Fruit fly (Drosophila melanogaster) whole organism, prepupa: Measurements from ENCODE around the gene ouib.

Experiments used
- Blimp-1 ChIP-seq: fragments of 200-800 bp; sonication (Bioruptor generic); optimal IDR thresholded peaks from 3 replicates; lab custom pipeline; 2017; ENCODE audit warnings: missing biosample characterization, missing genetic modification characterization, mild to moderate bottlenecking, moderate library complexity, missing genetic modification reagents
- CG10631 ChIP-seq: fragments of 200-800 bp; sonication (Bioruptor generic); optimal IDR thresholded peaks from 2 replicates; lab custom pipeline; 2016; ENCODE audit warnings: missing biosample characterization, missing genetic modification characterization
- CG10669 ChIP-seq: fragments of 200-800 bp; sonication (Bioruptor generic); optimal IDR thresholded peaks from 3 replicates; lab custom pipeline; 2018; ENCODE audit warnings: missing biosample characterization, mild to moderate bottlenecking, missing genetic modification characterization, moderate library complexity
- CG11762 ChIP-seq: fragments of 200-800 bp; sonication (Bioruptor generic); optimal IDR thresholded peaks from 3 replicates; lab custom pipeline; 2016; ENCODE audit warnings: missing biosample characterization, missing genetic modification characterization; ENCODE audit not compliant: insufficient read depth
- CG15336 ChIP-seq: fragments of 200-800 bp; sonication (Bioruptor generic); IDR thresholded peaks from 2 replicates; pipeline ENCODE4 v1.3.6; 2022; ENCODE audit warnings: missing biosample characterization, missing genetic modification characterization
- CG16779 ChIP-seq: fragments of 200-800 bp; sonication (Bioruptor generic); optimal IDR thresholded peaks from 3 replicates; lab custom pipeline; 2017; ENCODE audit warnings: missing biosample characterization, mild to moderate bottlenecking, missing genetic modification characterization
- CG31627 ChIP-seq: fragments of 200-800 bp; sonication (Bioruptor generic); optimal IDR thresholded peaks from 3 replicates; lab custom pipeline; 2016; ENCODE audit warnings: missing biosample characterization, missing genetic modification characterization
- CG32006 ChIP-seq: fragments of 200-800 bp; sonication (Bioruptor generic); optimal IDR thresholded peaks from 3 replicates; lab custom pipeline; 2017; ENCODE audit warnings: missing biosample characterization, mild to moderate bottlenecking, missing genetic modification characterization
- CG34406 ChIP-seq: fragments of 200-800 bp; sonication (Bioruptor generic); optimal IDR thresholded peaks from 3 replicates; lab custom pipeline; 2016; ENCODE audit warnings: missing biosample characterization, missing genetic modification characterization
- CG3919 ChIP-seq: fragments of 200-800 bp; sonication (Bioruptor generic); optimal IDR thresholded peaks from 3 replicates; lab custom pipeline; 2016; ENCODE audit warnings: missing biosample characterization, missing genetic modification characterization
- CG4318 ChIP-seq: fragments of 200-800 bp; sonication (Bioruptor generic); optimal IDR thresholded peaks from 3 replicates; lab custom pipeline; 2017; ENCODE audit warnings: missing biosample characterization, mild to moderate bottlenecking, missing genetic modification characterization
- CG6276 ChIP-seq: fragments of 200-800 bp; sonication (Bioruptor generic); optimal IDR thresholded peaks from 2 replicates; lab custom pipeline; 2017; ENCODE audit warnings: missing biosample characterization, mild to moderate bottlenecking, missing genetic modification characterization
- CG6808 ChIP-seq: fragments of 200-800 bp; sonication (Bioruptor generic); optimal IDR thresholded peaks from 3 replicates; lab custom pipeline; 2017; ENCODE audit warnings: missing biosample characterization, missing genetic modification characterization, mild to moderate bottlenecking, moderate library complexity, missing genetic modification reagents
- CG6854 ChIP-seq: fragments of 200-800 bp; sonication (Bioruptor generic); optimal IDR thresholded peaks from 2 replicates; lab custom pipeline; 2017; ENCODE audit warnings: missing biosample characterization, mild to moderate bottlenecking, missing genetic modification characterization
- CG7368 ChIP-seq: fragments of 200-800 bp; sonication (Bioruptor generic); optimal IDR thresholded peaks from 3 replicates; lab custom pipeline; 2016; ENCODE audit warnings: missing biosample characterization, missing genetic modification characterization
- CG8119 ChIP-seq: fragments of 200-800 bp; sonication (Bioruptor generic); IDR thresholded peaks from 3 replicates; pipeline ENCODE4 v1.3.6; 2022; ENCODE audit warnings: missing biosample characterization, missing genetic modification characterization
- CG8632 ChIP-seq: fragments of 200-800 bp; sonication (Bioruptor generic); optimal IDR thresholded peaks from 3 replicates; lab custom pipeline; 2016; ENCODE audit warnings: missing biosample characterization, missing genetic modification characterization
- Eip75B ChIP-seq: fragments of 200-800 bp; sonication (Bioruptor generic); optimal IDR thresholded peaks from 3 replicates; lab custom pipeline; 2016; ENCODE audit warnings: missing biosample characterization, missing genetic modification characterization
- Eip78C ChIP-seq: fragments of 200-800 bp; sonication (Bioruptor generic); peaks from one replicate; lab custom pipeline; 2016; ENCODE audit warnings: missing biosample characterization, missing genetic modification characterization
- Eip93F ChIP-seq: fragments of 200-800 bp; sonication (Bioruptor generic); optimal IDR thresholded peaks from 2 replicates; lab custom pipeline; 2016; ENCODE audit warnings: missing biosample characterization, mild to moderate bottlenecking, missing genetic modification characterization
- Ets21C ChIP-seq: fragments of 200-800 bp; sonication (Bioruptor generic); optimal IDR thresholded peaks from 3 replicates; lab custom pipeline; 2016; ENCODE audit warnings: missing biosample characterization, missing genetic modification characterization
- Ets96B ChIP-seq: fragments of 200-800 bp; optimal IDR thresholded peaks from 2 replicates; lab custom pipeline; 2019; ENCODE audit warnings: missing biosample characterization, mild to moderate bottlenecking, missing genetic modification characterization, moderate library complexity
- Gug ChIP-seq: fragments of 200-800 bp; sonication (Bioruptor generic); IDR thresholded peaks from 2 replicates; pipeline ENCODE4 v1.3.6; 2022; ENCODE audit warnings: missing biosample characterization, missing genetic modification characterization
- Hr39 ChIP-seq: fragments of 200-800 bp; sonication (Bioruptor generic); optimal IDR thresholded peaks from 2 replicates; lab custom pipeline; 2016; ENCODE audit warnings: missing biosample characterization, missing genetic modification characterization
- Lpt ChIP-seq: fragments of 200-800 bp; sonication (Bioruptor generic); optimal IDR thresholded peaks from 3 replicates; lab custom pipeline; 2016; ENCODE audit warnings: missing biosample characterization, missing genetic modification characterization
- Sox102F ChIP-seq: fragments of 200-800 bp; sonication (Bioruptor generic); optimal IDR thresholded peaks from 2 replicates; lab custom pipeline; 2016; ENCODE audit warnings: missing biosample characterization, mild to moderate bottlenecking, missing genetic modification characterization
- Sox14 ChIP-seq: fragments of 200-800 bp; sonication (Bioruptor generic); optimal IDR thresholded peaks from 3 replicates; lab custom pipeline; 2016; ENCODE audit warnings: missing biosample characterization, missing genetic modification characterization
- Sox15 ChIP-seq: fragments of 200-800 bp; sonication (Bioruptor generic); optimal IDR thresholded peaks from 3 replicates; lab custom pipeline; 2016; ENCODE audit warnings: missing biosample characterization, missing genetic modification characterization
- dac ChIP-seq: fragments of 200-800 bp; sonication (Bioruptor generic); optimal IDR thresholded peaks from 2 replicates; lab custom pipeline; 2017; ENCODE audit warnings: missing biosample characterization, mild to moderate bottlenecking, missing genetic modification characterization
- eg ChIP-seq: fragments of 200-800 bp; sonication (Bioruptor generic); IDR thresholded peaks from 3 replicates; pipeline ENCODE4 v1.3.6; 2022; ENCODE audit warnings: missing biosample characterization, missing genetic modification characterization
- fd85E ChIP-seq: fragments of 200-800 bp; sonication (Bioruptor generic); optimal IDR thresholded peaks from 3 replicates; lab custom pipeline; 2016; ENCODE audit warnings: missing biosample characterization, missing genetic modification characterization
- fkh ChIP-seq: fragments of 200-800 bp; sonication (Bioruptor generic); optimal IDR thresholded peaks from 3 replicates; lab custom pipeline; 2017; ENCODE audit warnings: missing biosample characterization, mild to moderate bottlenecking, missing genetic modification characterization, moderate library complexity
- lz ChIP-seq: fragments of 200-800 bp; sonication (Bioruptor generic); optimal IDR thresholded peaks from 3 replicates; lab custom pipeline; 2016; ENCODE audit warnings: missing biosample characterization, missing genetic modification characterization
- salr ChIP-seq, 2 experiments: fragments of 200-800 bp; sonication (Bioruptor generic); optimal IDR thresholded peaks; 3 replicates each; lab custom pipeline; 2016 to 2018; ENCODE audit warnings: missing biosample characterization in 2 of 2, missing genetic modification characterization in 2 of 2, mild to moderate bottlenecking in 1 of 2
- topi ChIP-seq: fragments of 200-800 bp; sonication (Bioruptor generic); optimal IDR thresholded peaks from 3 replicates; lab custom pipeline; 2016; ENCODE audit warnings: missing biosample characterization, missing genetic modification characterization
- vri ChIP-seq: fragments of 200-800 bp; sonication (Bioruptor generic); optimal IDR thresholded peaks from 3 replicates; lab custom pipeline; 2016; ENCODE audit warnings: missing biosample characterization, mild to moderate bottlenecking, missing genetic modification characterization

ouib gene

DNA sequence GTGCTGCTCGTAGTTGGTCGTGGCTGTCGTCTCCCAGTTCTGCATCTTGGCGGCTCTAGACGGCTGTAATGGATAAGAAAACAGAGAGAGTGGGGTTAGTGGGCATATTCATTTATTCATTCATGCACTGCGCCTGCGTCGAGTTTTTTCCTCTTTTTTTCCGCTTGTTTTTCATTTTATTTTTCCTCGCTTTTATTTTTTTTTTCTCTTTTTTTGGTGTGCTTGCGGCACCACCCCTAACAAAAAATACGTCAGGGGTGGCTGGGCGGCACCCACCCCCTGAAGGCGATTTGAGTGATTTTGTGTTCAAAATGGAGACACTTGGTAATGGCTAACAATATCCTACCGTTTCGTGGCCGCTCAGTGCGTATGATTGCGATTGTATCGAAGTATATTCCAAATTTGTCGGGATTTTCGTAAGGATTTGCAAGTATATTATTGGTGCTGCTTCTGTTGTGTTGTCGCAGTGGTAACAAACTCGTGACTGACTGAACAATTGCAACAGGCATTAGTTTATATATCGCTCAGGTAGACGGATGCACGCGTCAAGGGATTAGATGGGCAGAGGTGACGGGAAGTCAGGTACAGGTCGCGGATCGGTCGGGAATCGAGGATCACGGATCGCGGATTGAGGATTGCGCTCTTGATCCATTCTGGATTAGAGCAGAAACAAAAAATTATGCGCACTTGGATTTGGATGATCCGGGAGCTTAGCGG is 31.0 kb upstream of the ouib start (continued):
- TF ChIP-seq Lpt (GFP tag; lab: Kevin White, UChicago), result peak; percentile 87
- TF ChIP-seq Ets96B (tag; lab: Kevin White, UChicago), result peak; percentile 74
- no peak for TF ChIP-seq CG31627 (GFP tag; lab: Kevin White, UChicago)
- TF ChIP-seq fkh (GFP tag; lab: Kevin White, UChicago), result peak; percentile 3
- TF ChIP-seq Eip75B (GFP tag; lab: Kevin White, UChicago), result peak; percentile 55
- no peak for TF ChIP-seq lz (GFP tag; lab: Kevin White, UChicago)
- TF ChIP-seq Gug, result peak; percentile 80
- TF ChIP-seq Blimp-1 (GFP tag; lab: Kevin White, UChicago), result no peak
- TF ChIP-seq Sox102F, result peak; percentile 67
- TF ChIP-seq CG6276 (GFP tag; lab: Kevin White, UChicago), result peak; percentile 95
- no peak for TF ChIP-seq Eip93F (GFP tag; lab: Kevin White, UChicago)
- TF ChIP-seq CG34406 (GFP tag; lab: Kevin White, UChicago), result peak; percentile 70
- TF ChIP-seq CG15336 (GFP tag; lab: Robert Waterston, UW), result peak; percentile 91
- TF ChIP-seq CG16779, result peak; percentile 94

DNA sequence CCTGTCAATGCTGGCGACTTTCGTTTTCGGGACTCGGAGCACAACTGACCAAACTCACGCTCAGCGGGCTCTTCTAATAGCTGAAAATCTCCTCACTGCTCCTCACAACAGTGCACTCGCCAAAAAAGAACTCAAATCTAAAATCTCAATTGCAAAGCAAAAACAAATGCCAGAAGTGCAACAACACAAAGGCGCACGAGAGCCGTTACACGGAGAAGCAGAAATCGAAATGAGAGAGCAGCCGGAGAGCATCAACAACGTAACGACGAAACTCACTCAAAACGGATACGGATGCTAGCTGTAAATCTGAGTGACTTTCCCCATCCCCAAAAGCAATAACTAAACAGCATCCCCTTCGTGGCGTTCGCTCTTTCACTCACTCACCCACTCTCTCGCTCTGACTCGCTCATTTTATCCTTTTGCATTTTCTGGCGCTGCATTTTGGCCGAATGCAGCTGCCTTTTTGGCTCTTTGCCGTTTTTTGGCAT is 27.5 kb upstream of the ouib start, which contains the start of gene hb:
Gene hb (minus strand): TSS at position 51 of the 488 bp plus-strand sequence.
- TF ChIP-seq Ets21C (GFP tag; lab: Kevin White, UChicago) (no peak), fd85E (GFP tag; lab: Kevin White, UChicago) (no peak), Gug (no peak), Sox14 (no peak), salr (GFP tag; optimal IDR thresholded peaks at IDR 0.05; lab: Kevin White, UChicago) (no peak), Hr39 (no peak), CG3919 (GFP tag; lab: Kevin White, UChicago) (no peak), Sox15 (GFP tag; lab: Kevin White, UChicago) (no peak), CG15336 (GFP tag; lab: Robert Waterston, UW) (no peak), CG8632 (GFP tag; lab: Kevin White, UChicago) (no peak), CG8119 (GFP tag; lab: Robert Waterston, UW) (no peak), CG16779 (no peak), Ets96B (tag; lab: Kevin White, UChicago) (no peak)
- TF ChIP-seq, all 60 proteins: peak for 0

DNA sequence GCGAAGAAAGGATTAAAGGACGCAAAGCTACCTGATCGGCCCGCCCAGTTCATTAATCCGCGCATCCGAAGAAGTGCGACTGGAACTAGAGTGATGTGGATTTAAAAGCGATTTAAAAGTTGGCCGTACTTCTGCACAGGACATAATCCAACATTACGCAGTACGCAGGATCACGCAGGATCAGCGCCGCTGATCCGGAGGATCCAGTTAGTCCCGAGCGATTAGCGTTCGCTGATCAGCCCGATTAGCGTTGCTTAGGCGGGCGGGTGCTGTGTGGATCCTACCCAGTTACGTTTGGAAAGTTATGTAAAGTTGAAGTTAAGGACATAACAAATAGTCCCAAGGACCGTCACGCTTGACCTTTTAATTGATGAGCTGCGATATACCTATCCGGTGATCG is 26.0 kb upstream of the ouib start:
- TF ChIP-seq eg (GFP tag; lab: Robert Waterston, UW), result no peak
- TF ChIP-seq CG8632 (GFP tag; lab: Kevin White, UChicago), result no peak
- TF ChIP-seq CG6808, result no peak
- no peak for TF ChIP-seq topi (GFP tag; lab: Kevin White, UChicago)
- no peak for TF ChIP-seq CG4318 (GFP tag; lab: Kevin White, UChicago)
- no peak for TF ChIP-seq salr (GFP tag; optimal IDR thresholded peaks at IDR 0.05; lab: Kevin White, UChicago)
- no peak for TF ChIP-seq Ets96B (tag; lab: Kevin White, UChicago)
- TF ChIP-seq dac (GFP tag; lab: Kevin White, UChicago), result no peak
- no peak for TF ChIP-seq Sox15 (GFP tag; lab: Kevin White, UChicago)
- TF ChIP-seq Eip78C, result no peak
- no peak for TF ChIP-seq vri (GFP tag; lab: Kevin White, UChicago)
- TF ChIP-seq CG10669 (GFP tag; lab: Kevin White, UChicago), result no peak
- no peak for TF ChIP-seq CG32006 (GFP tag; lab: Kevin White, UChicago)
- no peak for TF ChIP-seq CG7368 (GFP tag; lab: Kevin White, UChicago)
- no peak for TF ChIP-seq CG6854 (GFP tag; lab: Kevin White, UChicago)

DNA sequence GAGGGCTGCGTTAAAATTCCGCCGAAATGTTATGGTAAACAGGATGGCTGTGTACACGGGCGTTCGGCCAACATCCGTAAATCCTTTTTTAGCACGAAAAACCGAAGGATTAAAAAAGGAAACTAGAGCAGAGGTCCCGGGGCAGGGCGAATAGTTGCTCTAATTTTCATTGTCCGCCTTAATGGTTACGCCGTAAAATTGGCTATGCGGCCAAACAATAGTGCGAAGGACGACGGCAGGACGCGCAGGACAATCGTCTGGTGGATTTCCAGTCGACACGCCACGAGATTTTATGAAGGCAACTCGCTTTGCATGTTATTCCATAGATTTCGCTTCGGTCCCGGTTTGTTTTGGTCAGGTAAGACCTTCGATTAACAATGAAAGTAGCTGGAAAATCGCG is 24.6 kb upstream of the ouib start:
- no peak for TF ChIP-seq CG10631 (GFP tag; lab: Kevin White, UChicago)
- no peak for TF ChIP-seq Sox14
- TF ChIP-seq CG34406 (GFP tag; lab: Kevin White, UChicago), result no peak
- no peak for TF ChIP-seq CG11762 (GFP tag; lab: Kevin White, UChicago)
